Fruit fly (Drosophila melanogaster): Measurements from ENCODE around the gene tzn.

tzn gene

DNA sequence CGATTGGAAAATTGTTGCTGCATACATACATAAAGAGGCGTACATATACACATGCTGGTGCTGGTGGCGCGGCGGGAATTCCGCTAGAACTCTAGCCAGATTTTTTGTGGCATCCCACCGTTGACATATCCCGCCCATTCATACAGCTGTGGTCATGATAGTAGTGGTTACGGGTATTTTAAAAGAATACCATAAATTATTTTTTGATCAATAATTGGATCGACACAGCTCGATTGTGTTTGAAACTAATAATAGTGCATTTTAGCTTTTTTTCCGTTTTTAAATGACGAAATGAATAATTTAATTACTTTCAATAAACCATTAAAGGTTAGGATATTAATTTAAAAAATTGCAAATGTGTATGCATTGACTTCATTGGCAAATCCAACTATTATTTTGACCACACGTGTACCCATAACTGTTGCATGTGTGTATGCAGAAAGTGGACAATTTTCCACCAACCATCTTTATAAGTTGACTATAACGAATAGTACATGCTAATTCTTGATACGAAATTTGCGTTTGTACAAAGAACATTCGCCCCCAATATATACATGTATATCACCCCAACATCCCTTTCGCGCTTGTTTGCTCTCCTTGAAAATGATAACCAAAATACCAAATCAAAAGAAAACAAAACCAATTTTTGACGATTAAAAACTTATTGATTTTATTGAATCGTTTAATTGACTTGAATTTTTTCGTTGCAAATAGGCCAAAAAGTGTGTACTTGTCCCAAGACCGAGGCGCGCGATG, 26.4 kb upstream of the tzn start (continued):
- peak; percentile 70 for TF ChIP-seq CG4707 (GFP tag; optimal IDR thresholded peaks at IDR 0.05)
- TF ChIP-seq CG43689 (GFP tag; IDR thresholded peaks at IDR 0.05): no peak
- TF ChIP-seq Dfd (GFP tag; optimal IDR thresholded peaks at IDR 0.05): no peak
- peak; percentile 63 for TF ChIP-seq ems (GFP tag; optimal IDR thresholded peaks at IDR 0.05)
- no peak for TF ChIP-seq CG17612 (GFP tag; IDR thresholded peaks at IDR 0.05)
- TF ChIP-seq HmgD (GFP tag; optimal IDR thresholded peaks at IDR 0.05): peak; percentile 53
- TF ChIP-seq Hr51 (GFP tag; optimal IDR thresholded peaks at IDR 0.05): peak; percentile 37 to 85
- TF ChIP-seq klu (GFP tag; IDR thresholded peaks at IDR 0.05): peak; percentile 53; the same call in 1 of the 2 replicates
- no peak for TF ChIP-seq da (GFP tag; optimal IDR thresholded peaks at IDR 0.05)
- TF ChIP-seq chinmo (GFP tag; IDR thresholded peaks at IDR 0.05; ENCODE audit: partially characterized antibody): no peak
- TF ChIP-seq CG9609 (GFP tag; optimal IDR thresholded peaks at IDR 0.05): peak; percentile 58
- TF ChIP-seq NfI (GFP tag; optimal IDR thresholded peaks at IDR 0.05): peak; percentile 76
- TF ChIP-seq CG17328 (GFP tag; IDR thresholded peaks at IDR 0.05): peak; percentile 85
- TF ChIP-seq CG9817 (tag; optimal IDR thresholded peaks at IDR 0.05): peak; percentile 30
- TF ChIP-seq grn (GFP tag; optimal IDR thresholded peaks at IDR 0.05): no peak
- TF ChIP-seq CG12391 (tag; optimal IDR thresholded peaks at IDR 0.05): peak; percentile 84
- TF ChIP-seq cato (GFP tag; optimal IDR thresholded peaks at IDR 0.05; ENCODE audit: borderline replicate concordance): peak; percentile 44
- peak; percentile 58 for TF ChIP-seq E2f2 (GFP tag; IDR thresholded peaks at IDR 0.05)
- TF ChIP-seq corto (GFP tag; optimal IDR thresholded peaks at IDR 0.05): no peak
- TF ChIP-seq tin (GFP tag; optimal IDR thresholded peaks at IDR 0.05): peak; percentile 71
- peak; percentile 55; the same call in 1 of the 2 replicates for TF ChIP-seq al (GFP tag; IDR thresholded peaks at IDR 0.05)
- no peak for TF ChIP-seq sna (GFP tag; IDR thresholded peaks at IDR 0.05; ENCODE audit: partially characterized antibody)
- peak; percentile 45 for TF ChIP-seq CG8290 (GFP tag; optimal IDR thresholded peaks at IDR 0.05)
- peak; percentile 5 to 86 for TF ChIP-seq CG8290 (tag; optimal IDR thresholded peaks at IDR 0.05)
- no peak for TF ChIP-seq slou (GFP tag; optimal IDR thresholded peaks at IDR 0.05)
- peak; percentile 51 for TF ChIP-seq CG7928 (GFP tag; optimal IDR thresholded peaks at IDR 0.05)
- TF ChIP-seq CG3163 (GFP tag; optimal IDR thresholded peaks at IDR 0.05): peak; percentile 35
- peak; percentile 72 for TF ChIP-seq CG6683 (GFP tag; optimal IDR thresholded peaks at IDR 0.05)
- peak; percentile 56 for TF ChIP-seq Hr3 (GFP tag; optimal IDR thresholded peaks at IDR 0.05)
- TF ChIP-seq CG2875 (GFP tag; optimal IDR thresholded peaks at IDR 0.05): peak; percentile 73
- TF ChIP-seq CG2202 (tag; optimal IDR thresholded peaks at IDR 0.05): peak; percentile 48
- peak; percentile 97 for TF ChIP-seq Med (GFP tag)
- TF ChIP-seq toy (GFP tag; IDR thresholded peaks at IDR 0.05): no peak
- TF ChIP-seq CG13894 (tag; optimal IDR thresholded peaks at IDR 0.05): peak; percentile 50
- TF ChIP-seq Rfx (GFP tag; IDR thresholded peaks at IDR 0.05): peak; percentile 87
- TF ChIP-seq CG4328 (GFP tag; optimal IDR thresholded peaks at IDR 0.05): no peak
- peak; percentile 75 to 78 for TF ChIP-seq Pdp1 (GFP tag; optimal IDR thresholded peaks at IDR 0.05)
- TF ChIP-seq CG2678 (tag; optimal IDR thresholded peaks at IDR 0.05): peak; percentile 84
- TF ChIP-seq Hr39 (optimal IDR thresholded peaks at IDR 0.05): no peak
- TF ChIP-seq NFAT (GFP tag; IDR thresholded peaks at IDR 0.05): peak; percentile 77
- no peak for TF ChIP-seq nau (GFP tag; optimal IDR thresholded peaks at IDR 0.05)
- TF ChIP-seq Atf3 (GFP tag; optimal IDR thresholded peaks at IDR 0.05): peak; percentile 51
- no peak for TF ChIP-seq dan (GFP tag; IDR thresholded peaks at IDR 0.05)
- no peak for TF ChIP-seq CG8765 (GFP tag; IDR thresholded peaks at IDR 0.05)
- no peak for TF ChIP-seq BEAF-32 (GFP tag; optimal IDR thresholded peaks at IDR 0.05)
- TF ChIP-seq CG10267 (tag; optimal IDR thresholded peaks at IDR 0.05): peak; percentile 76
- TF ChIP-seq sr (GFP tag; IDR thresholded peaks at IDR 0.05): no peak
- TF ChIP-seq CG10565 (GFP tag; optimal IDR thresholded peaks at IDR 0.05): no peak
- TF ChIP-seq GATAe (GFP tag; conservative IDR thresholded peaks at IDR 0.05): no peak
- peak; percentile 81 for TF ChIP-seq onecut (GFP tag; IDR thresholded peaks at IDR 0.05)
